Worm (Caenorhabditis elegans): Measurements from ENCODE around the gene Y61A9LA.12.

DNA sequence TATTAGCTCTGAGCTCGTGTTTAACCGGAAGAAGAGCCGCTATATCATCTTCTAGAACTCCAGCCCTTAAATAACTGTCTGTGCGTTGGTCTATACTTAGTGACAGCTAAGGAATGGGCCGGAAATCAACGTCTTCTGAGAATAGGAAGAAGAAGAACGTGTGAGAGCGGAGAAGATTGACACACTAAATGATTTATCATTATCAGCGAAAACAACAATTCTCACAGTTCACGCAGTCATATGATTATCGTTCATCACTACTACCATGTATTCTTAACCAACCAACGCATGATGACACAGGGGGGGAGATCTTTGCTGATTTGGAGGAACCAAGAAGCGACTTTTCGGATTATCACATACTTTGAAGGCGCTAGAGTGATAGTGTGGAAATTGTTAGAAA is 29.3 kb upstream of the Y61A9LA.12 start:
- TF ChIP-seq tab-1 (GFP tag; IDR thresholded peaks at IDR 0.05) (no peak), T22C8.4 (GFP tag; IDR thresholded peaks at IDR 0.05) (no peak), flt-1 (GFP tag; IDR thresholded peaks at IDR 0.05) (no peak), ref-1 (GFP tag; conservative IDR thresholded peaks at IDR 0.05) (no peak), klf-2 (GFP tag; conservative IDR thresholded peaks at IDR 0.05) (no peak), ztf-29 (GFP tag; IDR thresholded peaks at IDR 0.05) (no peak), ztf-23 (GFP tag; IDR thresholded peaks at IDR 0.05) (no peak), med-1 (GFP tag; optimal IDR thresholded peaks at IDR 0.05; ENCODE audit: insufficient read depth) (no peak)

Measured in whole organism, midembryonic.